Fruit fly (Drosophila melanogaster) whole organism, embryonic: ENCODE results near the gene Ankrd49.

Source experiments
- Bdp1 ChIP-seq: fragments of 200-800 bp; sonication (Bioruptor generic); optimal IDR thresholded peaks from 3 replicates; lab custom pipeline; 2016; ENCODE audit warnings: missing biosample characterization, missing genetic modification characterization
- CG10321 ChIP-seq: fragments of 200-800 bp; sonication (Bioruptor generic); IDR thresholded peaks from 2 replicates; pipeline ENCODE4 v1.3.6; 2022; ENCODE audit warnings: missing biosample characterization, missing genetic modification characterization
- CG10543 ChIP-seq: fragments of 200-800 bp; sonication (Bioruptor generic); optimal IDR thresholded peaks from 3 replicates; lab custom pipeline; 2017; ENCODE audit warnings: missing biosample characterization, mild to moderate bottlenecking, missing genetic modification characterization, moderate library complexity
- CG12769 ChIP-seq: fragments of 200-800 bp; sonication (Bioruptor generic); optimal IDR thresholded peaks from 2 replicates; lab custom pipeline; 2019; ENCODE audit warnings: missing biosample characterization, mild to moderate bottlenecking, missing genetic modification characterization, moderate library complexity
- CG13123 ChIP-seq: fragments of 200-800 bp; sonication (Bioruptor generic); optimal IDR thresholded peaks from 2 replicates; lab custom pipeline; 2016; ENCODE audit warnings: missing biosample characterization, missing genetic modification characterization
- CG13775 ChIP-seq: fragments of 200-800 bp; sonication (Bioruptor generic); optimal IDR thresholded peaks from 3 replicates; lab custom pipeline; 2017; ENCODE audit warnings: missing biosample characterization, mild to moderate bottlenecking, missing genetic modification characterization
- CG14014 ChIP-seq: fragments of 200-800 bp; sonication (Bioruptor generic); IDR thresholded peaks from 2 replicates; pipeline ENCODE4 v1.3.6; 2022; ENCODE audit warnings: missing biosample characterization, missing genetic modification characterization
- CG14710 ChIP-seq: fragments of 200-800 bp; sonication (Bioruptor generic); optimal IDR thresholded peaks from 3 replicates; lab custom pipeline; 2019; ENCODE audit warnings: missing biosample characterization, mild to moderate bottlenecking, missing genetic modification characterization, moderate library complexity
- CG15269 ChIP-seq: fragments of 200-800 bp; sonication (Bioruptor generic); optimal IDR thresholded peaks from 2 replicates; lab custom pipeline; 2018; ENCODE audit warnings: missing biosample characterization, mild to moderate bottlenecking, missing genetic modification characterization, moderate library complexity
- CG1647 ChIP-seq: fragments of 200-800 bp; sonication (Bioruptor generic); optimal IDR thresholded peaks from 3 replicates; lab custom pipeline; 2016; ENCODE audit warnings: missing biosample characterization, missing genetic modification characterization
- CG2712 ChIP-seq: fragments of 200-800 bp; optimal IDR thresholded peaks from 3 replicates; lab custom pipeline; 2019; ENCODE audit warnings: missing biosample characterization, mild to moderate bottlenecking, missing genetic modification characterization, moderate library complexity
- CG30020 ChIP-seq: fragments of 200-800 bp; optimal IDR thresholded peaks from 2 replicates; lab custom pipeline; 2019; ENCODE audit warnings: missing biosample characterization, mild to moderate bottlenecking, missing genetic modification characterization, moderate library complexity
- CG30403 ChIP-seq: fragments of 200-800 bp; sonication (Bioruptor generic); optimal IDR thresholded peaks from 3 replicates; lab custom pipeline; 2016; ENCODE audit warnings: missing biosample characterization, missing genetic modification characterization
- CG3065 ChIP-seq: fragments of 200-800 bp; sonication (Bioruptor generic); optimal IDR thresholded peaks from 2 replicates; lab custom pipeline; 2016; ENCODE audit warnings: missing biosample characterization, missing genetic modification characterization
- CG31224 ChIP-seq: fragments of 200-800 bp; sonication (Bioruptor generic); IDR thresholded peaks from 2 replicates; pipeline ENCODE4 v1.3.6; 2022; ENCODE audit warnings: missing biosample characterization, missing genetic modification characterization
- CG31441 ChIP-seq: fragments of 200-800 bp; sonication (Bioruptor generic); IDR thresholded peaks from 2 replicates; pipeline ENCODE4 v1.3.6; 2022; ENCODE audit warnings: missing biosample characterization, missing genetic modification characterization
- CG6254 ChIP-seq: fragments of 200-800 bp; sonication (Bioruptor generic); optimal IDR thresholded peaks from 3 replicates; lab custom pipeline; 2017; ENCODE audit warnings: mild to moderate bottlenecking, missing biosample characterization, missing genetic modification reagents, missing genetic modification characterization
- CG6791 ChIP-seq: fragments of 200-800 bp; sonication (Bioruptor generic); IDR thresholded peaks from 3 replicates; pipeline ENCODE4 v1.3.6; 2022; ENCODE audit warnings: missing biosample characterization, missing genetic modification characterization; ENCODE audit not compliant: partially characterized antibody
- CTCF ChIP-seq: fragments of 200-800 bp; sonication (Bioruptor generic); optimal IDR thresholded peaks from 2 replicates; lab custom pipeline; 2017; ENCODE audit warnings: missing biosample characterization, mild to moderate bottlenecking, missing genetic modification characterization, moderate library complexity
- CkIIα-i1 ChIP-seq: fragments of 200-800 bp; sonication (Bioruptor generic); IDR thresholded peaks from 2 replicates; pipeline ENCODE4 v1.3.6; 2022; ENCODE audit warnings: missing biosample characterization, missing genetic modification characterization
- D19B ChIP-seq: fragments of 200-800 bp; sonication (Bioruptor generic); optimal IDR thresholded peaks from 2 replicates; lab custom pipeline; 2017; ENCODE audit warnings: missing biosample characterization, mild to moderate bottlenecking, missing genetic modification characterization
- Deaf1 ChIP-seq: fragments of 200-800 bp; optimal IDR thresholded peaks from 3 replicates; lab custom pipeline; 2019; ENCODE audit warnings: missing biosample characterization, mild to moderate bottlenecking, missing genetic modification characterization, moderate library complexity
- HLHmδ ChIP-seq: fragments of 200-800 bp; sonication (Bioruptor generic); optimal IDR thresholded peaks from 2 replicates; lab custom pipeline; 2018; ENCODE audit warnings: missing biosample characterization, mild to moderate bottlenecking, missing genetic modification characterization, moderate library complexity
- HmgD ChIP-seq: fragments of 200-800 bp; sonication (Bioruptor generic); optimal IDR thresholded peaks from 3 replicates; lab custom pipeline; 2016; ENCODE audit warnings: missing biosample characterization, missing genetic modification characterization
- HmgZ ChIP-seq: fragments of 200-800 bp; sonication (Bioruptor generic); optimal IDR thresholded peaks from 2 replicates; lab custom pipeline; 2018; ENCODE audit warnings: missing biosample characterization, mild to moderate bottlenecking, missing genetic modification characterization
- MESR4 ChIP-seq: fragments of 200-800 bp; sonication (Bioruptor generic); optimal IDR thresholded peaks from 2 replicates; lab custom pipeline; 2018; ENCODE audit warnings: missing biosample characterization, mild to moderate bottlenecking, missing genetic modification characterization, moderate library complexity
- Med ChIP-seq: fragments of 200-800 bp; sonication (Bioruptor generic); peaks from one replicate; lab custom pipeline; 2016; ENCODE audit warnings: missing biosample characterization, missing genetic modification characterization, mild to moderate bottlenecking, inconsistent platforms, moderate library complexity
- Mrtf ChIP-seq: fragments of 200-800 bp; sonication (Bioruptor generic); IDR thresholded peaks from 3 replicates; pipeline ENCODE4 v1.3.6; 2022; ENCODE audit warnings: missing biosample characterization, missing genetic modification characterization
- Oli ChIP-seq: fragments of 200-800 bp; sonication (Bioruptor generic); optimal IDR thresholded peaks from 2 replicates; lab custom pipeline; 2018; ENCODE audit warnings: missing biosample characterization, mild to moderate bottlenecking, missing genetic modification characterization, moderate library complexity
- Ptx1 ChIP-seq: fragments of 200-800 bp; sonication (Bioruptor generic); IDR thresholded peaks from 2 replicates; pipeline ENCODE4 v1.3.6; 2022; ENCODE audit warnings: missing biosample characterization, missing genetic modification characterization
- Rfx ChIP-seq: fragments of 200-800 bp; sonication (Bioruptor generic); IDR thresholded peaks from 2 replicates; pipeline ENCODE4 v1.3.6; 2022; ENCODE audit warnings: missing biosample characterization, missing genetic modification characterization
- Vsx1 ChIP-seq: fragments of 200-800 bp; sonication (Bioruptor generic); optimal IDR thresholded peaks from 2 replicates; lab custom pipeline; 2017; ENCODE audit warnings: missing biosample characterization, mild to moderate bottlenecking, missing genetic modification characterization, missing genetic modification reagents
- az2 ChIP-seq: fragments of 200-800 bp; sonication (Bioruptor generic); optimal IDR thresholded peaks from 3 replicates; lab custom pipeline; 2016; ENCODE audit warnings: missing biosample characterization, missing genetic modification characterization
- crp ChIP-seq, 2 experiments: fragments of 200-800 bp; sonication (Bioruptor generic); optimal IDR thresholded peaks; 2 replicates in 1 of 2; 3 replicates in 1 of 2; lab custom pipeline; 2017; ENCODE audit warnings: missing biosample characterization in 2 of 2, missing genetic modification characterization in 2 of 2, mild to moderate bottlenecking in 1 of 2, moderate library complexity in 1 of 2
- gce ChIP-seq: fragments of 200-800 bp; sonication (Bioruptor generic); IDR thresholded peaks from 3 replicates; pipeline ENCODE4 v1.3.6; 2022; ENCODE audit warnings: missing biosample characterization, missing genetic modification characterization
- gcm2 ChIP-seq: fragments of 200-800 bp; sonication (Bioruptor generic); optimal IDR thresholded peaks from 2 replicates; lab custom pipeline; 2016; ENCODE audit warnings: missing biosample characterization, missing genetic modification characterization
- gem ChIP-seq: fragments of 200-800 bp; sonication (Bioruptor generic); optimal IDR thresholded peaks from 2 replicates; lab custom pipeline; 2019; ENCODE audit warnings: missing biosample characterization, mild to moderate bottlenecking, missing genetic modification characterization, moderate library complexity
- gfzf ChIP-seq: fragments of 200-800 bp; sonication (Bioruptor generic); optimal IDR thresholded peaks from 2 replicates; lab custom pipeline; 2016; ENCODE audit warnings: missing biosample characterization, mild to moderate bottlenecking, missing genetic modification characterization, moderate library complexity
- ind ChIP-seq: fragments of 200-800 bp; sonication (Bioruptor generic); optimal IDR thresholded peaks from 3 replicates; lab custom pipeline; 2016; ENCODE audit warnings: missing biosample characterization, missing genetic modification characterization
- ken ChIP-seq: fragments of 200-800 bp; sonication (Bioruptor generic); IDR thresholded peaks from 3 replicates; pipeline ENCODE4 v1.3.6; 2022; ENCODE audit warnings: missing biosample characterization, missing genetic modification characterization
- peb ChIP-seq: fragments of 200-800 bp; sonication (Bioruptor generic); IDR thresholded peaks from 2 replicates; pipeline ENCODE4 v1.3.6; 2022; ENCODE audit warnings: missing biosample characterization, missing genetic modification characterization
- row ChIP-seq: fragments of 200-800 bp; sonication (Bioruptor generic); IDR thresholded peaks from 3 replicates; pipeline ENCODE4 v1.3.6; 2022; ENCODE audit warnings: missing biosample characterization, missing genetic modification characterization
- sc ChIP-seq, 3 experiments: fragments of >200 bp in 2 of 3; fragments of 200-800 bp in 1 of 3; sonication (Bioruptor generic) in 1 of 3; optimal IDR thresholded peaks; 2 replicates in 2 of 3; 3 replicates in 1 of 3; lab custom pipeline; 2017; ENCODE audit warnings: mild to moderate bottlenecking in 1 of 3, missing biosample characterization in 1 of 3, missing genetic modification characterization in 1 of 3, missing genetic modification reagents in 1 of 3
- so ChIP-seq: fragments of 200-800 bp; sonication (Bioruptor generic); IDR thresholded peaks from 3 replicates; pipeline ENCODE4 v1.3.6; 2022; ENCODE audit warnings: missing biosample characterization, missing genetic modification characterization
- stwl ChIP-seq: fragments of 200-800 bp; sonication (Bioruptor generic); optimal IDR thresholded peaks from 3 replicates; lab custom pipeline; 2018; ENCODE audit warnings: missing biosample characterization, mild to moderate bottlenecking, missing genetic modification characterization, moderate library complexity
- sug ChIP-seq: fragments of 200-800 bp; optimal IDR thresholded peaks from 2 replicates; lab custom pipeline; 2019; ENCODE audit warnings: missing biosample characterization, mild to moderate bottlenecking, missing genetic modification characterization, moderate library complexity
- trem ChIP-seq: fragments of 200-800 bp; optimal IDR thresholded peaks from 3 replicates; lab custom pipeline; 2019; ENCODE audit warnings: missing biosample characterization, mild to moderate bottlenecking, missing genetic modification characterization, moderate library complexity

Gene Ankrd49

DNA sequence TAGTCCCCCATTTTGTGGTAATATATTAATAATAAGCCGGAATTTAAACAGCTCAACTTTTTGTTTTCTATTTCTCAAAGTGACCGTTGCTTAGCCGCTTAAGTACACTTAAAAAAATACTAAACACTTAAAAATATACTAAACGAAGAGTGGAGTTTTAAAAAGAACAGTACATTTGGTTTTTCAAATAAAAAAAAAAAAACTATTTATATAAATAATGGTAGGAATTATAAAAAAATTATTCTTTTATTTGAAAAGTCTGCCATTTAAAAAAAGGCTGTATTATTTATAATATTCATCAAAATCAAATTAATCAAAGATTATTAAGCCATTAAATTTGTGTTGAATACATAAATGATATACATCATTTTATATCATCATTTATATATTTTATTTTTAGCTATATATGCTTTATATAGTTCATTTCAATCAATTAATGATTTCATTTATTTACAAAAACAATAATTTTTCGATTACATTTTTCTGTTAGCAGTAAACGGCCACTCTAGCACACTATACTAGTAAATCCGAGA, at the start of gene Ankrd49, which contains the start of gene NC2beta:
TSS of gene Ankrd49 (minus strand) at position 101 of the 533 bp plus-strand sequence.
TSS of gene NC2beta (plus strand) at position 483 of the 533 bp plus-strand sequence.
- no peak for TF ChIP-seq ken (GFP tag; lab: Robert Waterston, UW)
- TF ChIP-seq Med (GFP tag; lab: Kevin White, UChicago): peak; percentile 8
- TF ChIP-seq HmgZ: no peak
- TF ChIP-seq CG2712 (tag; lab: Kevin White, UChicago): peak; percentile 8
- no peak for TF ChIP-seq CG31224 (GFP tag; lab: Robert Waterston, UW)
- no peak for TF ChIP-seq gce (GFP tag; lab: Robert Waterston, UW)
- no peak for TF ChIP-seq so
- TF ChIP-seq CG13123 (GFP tag; lab: Kevin White, UChicago): no peak
- TF ChIP-seq CG30020 (tag; lab: Kevin White, UChicago): peak; percentile 19
- TF ChIP-seq trem (tag; lab: Kevin White, UChicago): peak; percentile 32
- no peak for TF ChIP-seq sc (optimal IDR thresholded peaks at IDR 0.05; lab: Kevin White, UChicago)
- TF ChIP-seq sc (GFP tag; optimal IDR thresholded peaks at IDR 0.05; lab: Kevin White, UChicago): no peak
- no peak for TF ChIP-seq CTCF (GFP tag; lab: Kevin White, UChicago)
- TF ChIP-seq gfzf: peak; percentile 43
- no peak for TF ChIP-seq Rfx
- peak; percentile 16 for TF ChIP-seq CG14710 (tag; lab: Kevin White, UChicago)
- 0 out of 3 replicates have a peak, but pooled peaks have one; percentile 18 for TF ChIP-seq row (GFP tag; lab: Robert Waterston, UW)
- peak; percentile 9 for TF ChIP-seq gem (tag; lab: Kevin White, UChicago)

DNA sequence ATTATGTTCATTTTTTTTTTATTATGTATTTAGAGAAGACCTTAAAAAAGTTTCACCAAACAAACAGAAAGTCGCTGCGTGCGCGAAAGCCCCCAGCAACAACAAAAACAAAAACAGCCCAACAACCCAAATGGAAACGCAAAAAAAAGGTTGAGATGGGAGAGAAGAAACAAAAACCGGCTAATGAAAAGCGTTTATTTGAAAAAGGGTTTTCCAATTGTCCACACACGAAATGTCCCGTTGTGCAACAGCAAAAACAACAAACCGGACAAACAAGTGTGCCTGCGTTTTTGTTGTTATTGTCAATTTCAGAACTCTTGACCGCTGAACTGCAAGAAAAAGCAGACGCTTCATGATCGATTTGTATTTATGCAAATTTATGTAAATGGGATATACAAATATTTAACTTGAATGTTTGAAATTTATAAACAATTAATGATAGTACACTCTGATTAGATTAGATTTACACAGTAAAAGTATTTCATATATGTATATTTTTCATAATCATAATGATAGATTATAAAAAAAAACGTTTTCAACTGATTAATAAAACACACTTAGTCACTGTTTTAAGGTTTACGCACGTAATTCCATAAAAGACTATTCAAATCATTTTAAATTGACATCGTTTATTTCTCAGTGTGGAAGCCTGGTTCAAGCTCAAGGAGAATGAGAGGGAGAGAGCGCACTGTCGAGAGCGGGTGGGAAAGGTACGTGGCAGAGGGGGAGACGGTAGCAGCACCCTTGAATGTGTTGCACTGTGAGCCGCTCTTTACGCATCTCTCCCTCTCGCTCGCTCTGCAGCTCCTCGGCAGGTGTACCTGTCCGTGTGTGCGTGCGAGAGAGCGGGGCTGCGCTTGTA, 49.4 kb upstream of the Ankrd49 start:
- TF ChIP-seq CG10543 (GFP tag; lab: Kevin White, UChicago) (peak; percentile 10), Ptx1 (GFP tag; lab: Robert Waterston, UW) (peak; percentile 79), Bdp1 (GFP tag; lab: Kevin White, UChicago) (no peak), MESR4 (GFP tag; lab: Kevin White, UChicago) (no peak), CG10321 (GFP tag; lab: Robert Waterston, UW) (no peak), Vsx1 (GFP tag; lab: Kevin White, UChicago) (peak; percentile 24), CG12769 (no peak), trem (tag; lab: Kevin White, UChicago) (peak; percentile 57), CG6254 (GFP tag; lab: Kevin White, UChicago) (peak; percentile 64), D19B (GFP tag; lab: Kevin White, UChicago) (peak; percentile 18), az2 (GFP tag; lab: Kevin White, UChicago) (peak; percentile 75), Deaf1 (tag; lab: Kevin White, UChicago) (no peak), HLHmδ (GFP tag; lab: Kevin White, UChicago) (peak; percentile 70), gcm2 (GFP tag; lab: Kevin White, UChicago) (peak; percentile 22), CG6791 (GFP tag; lab: Robert Waterston, UW) (no peak), CG1647 (GFP tag; lab: Kevin White, UChicago) (peak; percentile 42), CG3065 (GFP tag; lab: Kevin White, UChicago) (peak; percentile 37), CG13775 (GFP tag; lab: Kevin White, UChicago) (peak; percentile 75), crp (GFP tag; optimal IDR thresholded peaks at IDR 0.05; lab: Kevin White, UChicago) (peak in 1 of 2 experiments; percentile 16), stwl (peak; percentile 15), peb (GFP tag; lab: Robert Waterston, UW) (peak; percentile 54), CG31441 (GFP tag; lab: Robert Waterston, UW) (peak; percentile 89), ind (GFP tag; lab: Kevin White, UChicago) (peak; percentile 72), CG15269 (peak; percentile 72), Oli (tag; lab: Kevin White, UChicago) (peak; percentile 74), CkIIα-i1 (no peak), Mrtf (GFP tag; lab: Robert Waterston, UW) (peak; percentile 68; the same call in 2 of the 3 replicates), sug (peak; percentile 6), CG30403 (GFP tag; lab: Kevin White, UChicago) (peak; percentile 88), CG14014 (peak; percentile 54; the same call in 1 of the 2 replicates), HmgD (no peak)
